Fruit fly (Drosophila melanogaster): ENCODE results near the gene CG34057.

CG34057 gene

dm6 chr3L:872389-872972 is 24.7 kb upstream of the CG34057 start (continued):
- TF ChIP-seq CG11294 (GFP tag; IDR thresholded peaks at IDR 0.05) (no peak), CG3032 (tag; optimal IDR thresholded peaks at IDR 0.05) (peak; percentile 5), CG32006 (GFP tag; optimal IDR thresholded peaks at IDR 0.05) (peak; percentile 59), dac (GFP tag; optimal IDR thresholded peaks at IDR 0.05) (peak; percentile 12)

DNA sequence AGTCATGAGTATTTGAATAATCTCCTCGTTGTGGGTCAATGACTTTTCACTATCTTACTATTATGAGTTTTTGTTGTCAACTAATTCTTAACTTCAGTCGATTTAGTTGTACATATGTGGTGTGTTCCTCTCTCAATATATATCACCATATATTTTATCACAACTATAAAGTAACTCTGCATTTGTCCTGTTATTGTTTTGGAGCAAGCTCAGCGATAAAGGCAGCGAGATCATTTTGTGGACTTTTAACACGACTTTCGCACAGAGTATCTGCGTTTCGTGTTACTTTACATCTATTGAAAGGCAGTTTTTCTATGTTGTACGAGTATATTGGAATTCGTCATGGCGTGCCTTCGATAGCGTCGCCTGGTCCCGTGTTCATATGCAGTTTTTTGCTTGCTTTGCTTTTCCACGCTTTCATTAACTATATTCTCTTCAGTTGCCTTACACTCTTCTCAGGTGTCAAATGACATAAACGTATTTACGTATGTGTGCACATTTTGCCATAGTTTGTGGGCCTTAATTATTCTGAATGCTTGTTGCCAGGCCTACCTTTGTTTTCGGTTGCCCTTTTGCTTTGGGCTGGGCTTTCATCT is 21.7 kb upstream of the CG34057 start:
- TF ChIP-seq Gug (GFP tag; IDR thresholded peaks at IDR 0.05) = no peak
- TF ChIP-seq cyc (GFP tag; optimal IDR thresholded peaks at IDR 0.05) = no peak
- no peak for TF ChIP-seq svp (GFP tag)
- TF ChIP-seq CG3919 (GFP tag; optimal IDR thresholded peaks at IDR 0.05) = no peak
- TF ChIP-seq CG11762 (GFP tag; optimal IDR thresholded peaks at IDR 0.05; ENCODE audit: insufficient read depth) = no peak
- TF ChIP-seq CG10631 (GFP tag; optimal IDR thresholded peaks at IDR 0.05) = no peak
- TF ChIP-seq pdm3 (GFP tag; optimal IDR thresholded peaks at IDR 0.05) = no peak
- no peak for TF ChIP-seq Blimp-1 (GFP tag; optimal IDR thresholded peaks at IDR 0.05)
- no peak for TF ChIP-seq ss (GFP tag; optimal IDR thresholded peaks at IDR 0.05)
- TF ChIP-seq CG32006 (GFP tag; optimal IDR thresholded peaks at IDR 0.05) = peak; percentile 54
- no peak for TF ChIP-seq fd59A (GFP tag; optimal IDR thresholded peaks at IDR 0.05)
- no peak for TF ChIP-seq Lpt (GFP tag; optimal IDR thresholded peaks at IDR 0.05)
- no peak for TF ChIP-seq CG3032 (tag; optimal IDR thresholded peaks at IDR 0.05)
- peak; percentile 35; the same call in 2 of the 3 replicates for TF ChIP-seq CG6163 (GFP tag; IDR thresholded peaks at IDR 0.05)
- no peak for TF ChIP-seq fkh (GFP tag; optimal IDR thresholded peaks at IDR 0.05)
- TF ChIP-seq achi (GFP tag; optimal IDR thresholded peaks at IDR 0.05) = peak; percentile 11
- TF ChIP-seq Hr4 (GFP tag; optimal IDR thresholded peaks at IDR 0.05) = peak; percentile 34
- no peak for TF ChIP-seq topi (GFP tag; optimal IDR thresholded peaks at IDR 0.05)
- no peak for TF ChIP-seq OdsH (GFP tag; optimal IDR thresholded peaks at IDR 0.05)
- TF ChIP-seq Hr39 (GFP tag; optimal IDR thresholded peaks at IDR 0.05) = no peak
- no peak for TF ChIP-seq vri (GFP tag; optimal IDR thresholded peaks at IDR 0.05)
- TF ChIP-seq fd85E (GFP tag; optimal IDR thresholded peaks at IDR 0.05) = no peak
- TF ChIP-seq CG9139 (GFP tag; optimal IDR thresholded peaks at IDR 0.05) = no peak
- no peak for TF ChIP-seq Eip75B (GFP tag; optimal IDR thresholded peaks at IDR 0.05)
- TF ChIP-seq CG6276 (GFP tag; optimal IDR thresholded peaks at IDR 0.05) = peak; percentile 35
- TF ChIP-seq Eip78C (GFP tag) = peak; percentile 4
- TF ChIP-seq dsx (GFP tag; optimal IDR thresholded peaks at IDR 0.05; ENCODE audit: poor library complexity, severe bottlenecking) = no peak
- no peak for TF ChIP-seq esn (GFP tag; optimal IDR thresholded peaks at IDR 0.05)
- TF ChIP-seq dac (GFP tag; optimal IDR thresholded peaks at IDR 0.05) = no peak
- no peak for TF ChIP-seq CG8319 (GFP tag; optimal IDR thresholded peaks at IDR 0.05)
- no peak for TF ChIP-seq net (GFP tag; optimal IDR thresholded peaks at IDR 0.05)
- TF ChIP-seq CG8119 (GFP tag; IDR thresholded peaks at IDR 0.05) = no peak
- peak; percentile 18; the same call in 1 of the 2 replicates for TF ChIP-seq CG15336 (GFP tag; IDR thresholded peaks at IDR 0.05)
- no peak for TF ChIP-seq CG34406 (GFP tag; optimal IDR thresholded peaks at IDR 0.05)
- no peak for TF ChIP-seq Ets96B (tag; optimal IDR thresholded peaks at IDR 0.05)
- TF ChIP-seq CG6808 (GFP tag; optimal IDR thresholded peaks at IDR 0.05) = no peak
- no peak for TF ChIP-seq Ets21C (GFP tag; optimal IDR thresholded peaks at IDR 0.05)
- no peak for TF ChIP-seq CG6792 (GFP tag; optimal IDR thresholded peaks at IDR 0.05)
- TF ChIP-seq Sox102F (GFP tag; optimal IDR thresholded peaks at IDR 0.05) = no peak
- no peak for TF ChIP-seq CG6854 (GFP tag; optimal IDR thresholded peaks at IDR 0.05)
- no peak for TF ChIP-seq Sox14 (GFP tag; optimal IDR thresholded peaks at IDR 0.05)
- TF ChIP-seq Hr38 (GFP tag; optimal IDR thresholded peaks at IDR 0.05) = no peak
- TF ChIP-seq CG8632 (GFP tag; optimal IDR thresholded peaks at IDR 0.05) = no peak
